Fruit fly (Drosophila melanogaster) whole organism, embryonic: ENCODE measurements around the gene CG32354.

Experiments
- Blimp-1 ChIP-seq: fragments of 200-800 bp; sonication (Bioruptor generic); optimal IDR thresholded peaks from 3 replicates; lab custom pipeline; 2018; ENCODE audit warnings: missing biosample characterization, missing genetic modification characterization, mild to moderate bottlenecking, moderate library complexity, missing genetic modification reagents
- CG10565 ChIP-seq: fragments of 200-800 bp; sonication (Bioruptor generic); optimal IDR thresholded peaks from 3 replicates; lab custom pipeline; 2016; ENCODE audit warnings: missing biosample characterization, mild to moderate bottlenecking, missing genetic modification characterization
- CG10654 ChIP-seq: fragments of 200-800 bp; sonication (Bioruptor generic); optimal IDR thresholded peaks from 2 replicates; lab custom pipeline; 2016; ENCODE audit warnings: missing biosample characterization, missing genetic modification characterization
- CG11723 ChIP-seq: fragments of 200-800 bp; sonication (Bioruptor generic); optimal IDR thresholded peaks from 2 replicates; lab custom pipeline; 2017; ENCODE audit warnings: missing biosample characterization, mild to moderate bottlenecking, missing genetic modification characterization
- CG13424 ChIP-seq: fragments of 200-800 bp; sonication (Bioruptor generic); optimal IDR thresholded peaks from 2 replicates; lab custom pipeline; 2019; ENCODE audit warnings: missing biosample characterization, mild to moderate bottlenecking, missing genetic modification characterization, moderate library complexity
- CG14667 ChIP-seq: fragments of 200-800 bp; sonication (Bioruptor generic); IDR thresholded peaks from 2 replicates; pipeline ENCODE4 v1.3.6; 2022; ENCODE audit warnings: missing biosample characterization, missing genetic modification characterization
- CG14860 ChIP-seq: fragments of 200-800 bp; sonication (Bioruptor generic); IDR thresholded peaks from 3 replicates; pipeline ENCODE4 v1.3.6; 2022; ENCODE audit warnings: missing biosample characterization, missing genetic modification characterization; ENCODE audit not compliant: partially characterized antibody
- CG1529 ChIP-seq: fragments of 200-800 bp; sonication (Bioruptor generic); optimal IDR thresholded peaks from 3 replicates; lab custom pipeline; 2018; ENCODE audit warnings: missing biosample characterization, missing genetic modification characterization
- CG15514 ChIP-seq: fragments of 200-800 bp; sonication (Bioruptor generic); optimal IDR thresholded peaks from 3 replicates; lab custom pipeline; 2017; ENCODE audit warnings: missing biosample characterization, missing genetic modification characterization, mild to moderate bottlenecking, moderate library complexity, missing genetic modification reagents
- CG17186 ChIP-seq: fragments of 200-800 bp; sonication (Bioruptor generic); optimal IDR thresholded peaks from 3 replicates; lab custom pipeline; 2017; ENCODE audit warnings: missing biosample characterization, missing genetic modification reagents, missing genetic modification characterization
- CG2199 ChIP-seq: fragments of 200-800 bp; sonication (Bioruptor generic); IDR thresholded peaks from 3 replicates; pipeline ENCODE4 v1.3.6; 2022; ENCODE audit warnings: missing biosample characterization, missing genetic modification characterization
- CG2678 ChIP-seq: fragments of 200-800 bp; sonication (Bioruptor generic); optimal IDR thresholded peaks from 3 replicates; lab custom pipeline; 2019; ENCODE audit warnings: missing biosample characterization, mild to moderate bottlenecking, missing genetic modification characterization, moderate library complexity
- CG31388 ChIP-seq: fragments of 200-800 bp; sonication (Bioruptor generic); optimal IDR thresholded peaks from 2 replicates; lab custom pipeline; 2016; ENCODE audit warnings: missing biosample characterization, missing genetic modification characterization
- CG4282 ChIP-seq: fragments of 200-800 bp; sonication (Bioruptor generic); optimal IDR thresholded peaks from 2 replicates; lab custom pipeline; 2016; ENCODE audit warnings: missing biosample characterization, missing genetic modification characterization
- CG4360 ChIP-seq: fragments of 200-800 bp; sonication (Bioruptor generic); IDR thresholded peaks from 2 replicates; pipeline ENCODE4 v1.3.6; 2022; ENCODE audit warnings: missing biosample characterization, missing genetic modification characterization
- CG5245 ChIP-seq: fragments of 200-800 bp; sonication (Bioruptor generic); optimal IDR thresholded peaks from 3 replicates; lab custom pipeline; 2016; ENCODE audit warnings: missing biosample characterization, missing genetic modification characterization
- CG7839 ChIP-seq: fragments of 200-800 bp; sonication (Bioruptor generic); optimal IDR thresholded peaks from 3 replicates; lab custom pipeline; 2018; ENCODE audit warnings: missing biosample characterization, mild to moderate bottlenecking, missing genetic modification characterization, moderate library complexity
- CG7963 ChIP-seq: fragments of 200-800 bp; sonication (Bioruptor generic); IDR thresholded peaks from 3 replicates; pipeline ENCODE4 v1.3.6; 2022; ENCODE audit warnings: missing biosample characterization, missing genetic modification characterization; ENCODE audit not compliant: partially characterized antibody
- CG8388 ChIP-seq: fragments of 200-800 bp; sonication (Bioruptor generic); optimal IDR thresholded peaks from 2 replicates; lab custom pipeline; 2019; ENCODE audit warnings: missing biosample characterization, mild to moderate bottlenecking, missing genetic modification characterization, moderate library complexity
- CG9727 ChIP-seq: fragments of 200-800 bp; sonication (Bioruptor generic); optimal IDR thresholded peaks from 3 replicates; lab custom pipeline; 2017; ENCODE audit warnings: missing biosample characterization, mild to moderate bottlenecking, missing genetic modification characterization
- D19B ChIP-seq: fragments of 200-800 bp; sonication (Bioruptor generic); optimal IDR thresholded peaks from 2 replicates; lab custom pipeline; 2017; ENCODE audit warnings: missing biosample characterization, mild to moderate bottlenecking, missing genetic modification characterization
- Dad ChIP-seq: fragments of 200-800 bp; sonication (Bioruptor generic); optimal IDR thresholded peaks from 3 replicates; lab custom pipeline; 2016; ENCODE audit warnings: missing biosample characterization, missing genetic modification characterization
- Dll ChIP-seq: fragments of 200-800 bp; sonication (Bioruptor generic); IDR thresholded peaks from 4 replicates; pipeline ENCODE4 v1.3.6; 2022; ENCODE audit warnings: missing biosample characterization, missing genetic modification characterization; ENCODE audit not compliant: partially characterized antibody
- Fer2 ChIP-seq: fragments of 200-800 bp; sonication (Bioruptor generic); optimal IDR thresholded peaks from 2 replicates; lab custom pipeline; 2018; ENCODE audit warnings: missing biosample characterization, mild to moderate bottlenecking, missing genetic modification characterization, moderate library complexity
- HLHmδ ChIP-seq: fragments of 200-800 bp; sonication (Bioruptor generic); optimal IDR thresholded peaks from 2 replicates; lab custom pipeline; 2018; ENCODE audit warnings: missing biosample characterization, mild to moderate bottlenecking, missing genetic modification characterization, moderate library complexity
- Oaz ChIP-seq: fragments of 200-800 bp; sonication (Bioruptor generic); IDR thresholded peaks from 2 replicates; pipeline ENCODE4 v1.3.6; 2022; ENCODE audit warnings: missing biosample characterization, missing genetic modification characterization
- bowl ChIP-seq: fragments of 200-800 bp; sonication (Bioruptor generic); IDR thresholded peaks from 2 replicates; pipeline ENCODE4 v1.3.6; 2022; ENCODE audit warnings: missing biosample characterization, missing genetic modification characterization
- chm ChIP-seq: fragments of 200-800 bp; sonication (Bioruptor generic); IDR thresholded peaks from 2 replicates; pipeline ENCODE4 v1.3.6; 2022; ENCODE audit warnings: missing biosample characterization, missing genetic modification characterization
- da ChIP-seq: fragments of 200-800 bp; sonication (Bioruptor generic); optimal IDR thresholded peaks from 2 replicates; lab custom pipeline; 2016; ENCODE audit warnings: missing biosample characterization, missing genetic modification characterization
- dimm ChIP-seq: fragments of 200-800 bp; sonication (Bioruptor generic); IDR thresholded peaks from 2 replicates; pipeline ENCODE4 v1.3.6; 2022; ENCODE audit warnings: missing biosample characterization, missing genetic modification characterization
- dmrt11E ChIP-seq: fragments of 200-800 bp; sonication (Bioruptor generic); optimal IDR thresholded peaks from 3 replicates; lab custom pipeline; 2018; ENCODE audit warnings: missing biosample characterization, mild to moderate bottlenecking, missing genetic modification characterization, moderate library complexity
- dmrt99B ChIP-seq: fragments of 200-800 bp; sonication (Bioruptor generic); optimal IDR thresholded peaks from 2 replicates; lab custom pipeline; 2018; ENCODE audit warnings: missing biosample characterization, mild to moderate bottlenecking, missing genetic modification characterization, moderate library complexity
- grn ChIP-seq: fragments of 200-800 bp; sonication (Bioruptor generic); optimal IDR thresholded peaks from 3 replicates; lab custom pipeline; 2017; ENCODE audit warnings: missing biosample characterization, missing genetic modification characterization
- ham ChIP-seq: fragments of 200-800 bp; sonication (Bioruptor generic); IDR thresholded peaks from 2 replicates; pipeline ENCODE4 v1.3.6; 2022; ENCODE audit warnings: missing biosample characterization, missing genetic modification characterization
- hbn ChIP-seq: fragments of 200-800 bp; sonication (Bioruptor generic); IDR thresholded peaks from 2 replicates; pipeline ENCODE4 v1.3.6; 2022; ENCODE audit warnings: missing biosample characterization, missing genetic modification characterization; ENCODE audit not compliant: partially characterized antibody
- ind ChIP-seq: fragments of 200-800 bp; sonication (Bioruptor generic); optimal IDR thresholded peaks from 3 replicates; lab custom pipeline; 2016; ENCODE audit warnings: missing biosample characterization, missing genetic modification characterization
- inv ChIP-seq: fragments of 200-800 bp; sonication (Bioruptor generic); IDR thresholded peaks from 2 replicates; pipeline ENCODE4 v1.3.6; 2022; ENCODE audit warnings: missing biosample characterization, missing genetic modification characterization; ENCODE audit not compliant: partially characterized antibody
- jigr1 ChIP-seq: fragments of 200-800 bp; sonication (Bioruptor generic); IDR thresholded peaks from 3 replicates; pipeline ENCODE4 v1.3.6; 2022; ENCODE audit warnings: missing biosample characterization, missing genetic modification characterization
- klu ChIP-seq: fragments of 200-800 bp; sonication (Bioruptor generic); IDR thresholded peaks from 2 replicates; pipeline ENCODE4 v1.3.6; 2022; ENCODE audit warnings: missing biosample characterization, missing genetic modification characterization
- kni ChIP-seq: fragments of 200-800 bp; sonication (Bioruptor generic); optimal IDR thresholded peaks from 3 replicates; lab custom pipeline; 2017; ENCODE audit warnings: mild to moderate bottlenecking, missing biosample characterization, missing genetic modification reagents, missing genetic modification characterization
- nau ChIP-seq: fragments of 200-800 bp; sonication (Bioruptor generic); optimal IDR thresholded peaks from 3 replicates; lab custom pipeline; 2017; ENCODE audit warnings: missing biosample characterization, mild to moderate bottlenecking, missing genetic modification characterization, missing genetic modification reagents
- org-1 ChIP-seq: fragments of 200-800 bp; sonication (Bioruptor generic); optimal IDR thresholded peaks from 2 replicates; lab custom pipeline; 2017; ENCODE audit warnings: missing biosample characterization, missing genetic modification characterization
- sens ChIP-seq: fragments of 200-800 bp; sonication (Bioruptor generic); peaks from one replicate; lab custom pipeline; 2016; ENCODE audit warnings: missing biosample characterization, missing genetic modification characterization
- sima ChIP-seq: fragments of 200-800 bp; sonication (Bioruptor generic); optimal IDR thresholded peaks from 2 replicates; lab custom pipeline; 2016; ENCODE audit warnings: missing biosample characterization, missing genetic modification characterization
- tgo ChIP-seq: fragments of 200-800 bp; sonication (Bioruptor generic); IDR thresholded peaks from 3 replicates; pipeline ENCODE4 v1.3.6; 2022; ENCODE audit warnings: missing biosample characterization, missing genetic modification characterization
- tio ChIP-seq: fragments of 200-800 bp; sonication (Bioruptor generic); optimal IDR thresholded peaks from 2 replicates; lab custom pipeline; 2017; ENCODE audit warnings: missing biosample characterization, missing genetic modification characterization, inconsistent platforms
- vvl ChIP-seq: fragments of 200-800 bp; sonication (Bioruptor generic); IDR thresholded peaks from 2 replicates; pipeline ENCODE4 v1.3.6; 2022; ENCODE audit warnings: missing biosample characterization, missing genetic modification characterization
- wor ChIP-seq: fragments of 200-800 bp; sonication (Bioruptor generic); IDR thresholded peaks from 2 replicates; pipeline ENCODE4 v1.3.6; 2022; ENCODE audit warnings: missing biosample characterization, missing genetic modification characterization
- yki ChIP-seq: fragments of >200 bp; optimal IDR thresholded peaks from 3 replicates; lab custom pipeline; 2018
- z ChIP-seq: fragments of 200-800 bp; sonication (Bioruptor generic); IDR thresholded peaks from 3 replicates; pipeline ENCODE4 v1.3.6; 2022; ENCODE audit warnings: missing biosample characterization, missing genetic modification characterization

Gene CG32354

DNA sequence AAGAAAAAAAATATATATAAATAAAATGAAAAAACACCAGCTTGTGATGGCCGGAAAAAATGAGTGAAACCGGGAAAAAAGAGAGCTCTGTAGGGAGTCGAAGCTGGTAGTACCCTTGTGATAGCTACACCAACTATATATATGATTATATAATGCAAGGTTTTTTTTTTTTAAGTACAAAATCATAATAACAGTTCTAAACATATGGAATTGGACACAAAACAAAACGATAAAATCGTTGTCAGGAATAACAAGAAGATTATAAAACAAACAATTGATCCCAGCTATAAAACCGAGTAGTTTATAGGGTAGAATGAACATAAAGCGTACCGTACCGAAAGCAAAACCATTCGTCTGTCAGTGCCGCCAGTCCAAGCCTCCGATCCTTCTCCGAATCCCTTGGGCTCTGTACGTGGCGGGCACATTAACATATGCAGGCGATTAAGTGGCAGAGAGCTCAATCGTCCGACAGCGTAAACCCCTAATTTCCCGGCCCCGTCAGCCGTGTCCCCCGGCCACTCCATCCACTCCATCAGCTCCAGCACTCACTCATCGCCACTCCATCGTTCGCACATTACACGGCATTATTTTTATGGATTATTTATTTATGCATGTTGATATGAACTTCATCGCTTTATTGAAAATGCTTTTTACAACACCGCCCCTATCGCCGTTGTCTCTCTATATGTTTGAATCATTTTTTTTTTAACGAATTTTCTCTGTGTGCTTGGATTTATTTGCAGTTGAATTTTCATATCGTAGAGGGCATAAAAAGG is 39.4 kb upstream of the CG32354 start (continued):
- TF ChIP-seq sima (GFP tag; lab: Kevin White, UChicago) (no peak), dmrt99B (no peak), CG1529 (GFP tag; lab: Kevin White, UChicago) (no peak), jigr1 (GFP tag; lab: Robert Waterston, UW) (no peak), Blimp-1 (GFP tag; lab: Kevin White, UChicago) (no peak), CG10565 (no peak), CG8388 (no peak), bowl (no peak), sens (peak; percentile 77), CG5245 (GFP tag; lab: Kevin White, UChicago) (no peak), wor (GFP tag; lab: Robert Waterston, UW) (no peak), CG2678 (tag; lab: Kevin White, UChicago) (no peak), CG7839 (tag; lab: Kevin White, UChicago) (no peak), CG4282 (GFP tag; lab: Kevin White, UChicago) (no peak), CG2199 (0 out of 3 replicates have a peak, but pooled peaks have one; percentile 61), Oaz (no peak), CG13424 (tag; lab: Kevin White, UChicago) (no peak), CG7963 (GFP tag; lab: Robert Waterston, UW) (no peak), hbn (no peak), chm (GFP tag; lab: Robert Waterston, UW) (peak; percentile 56; the same call in 1 of the 2 replicates), D19B (GFP tag; lab: Kevin White, UChicago) (peak; percentile 70), CG9727 (GFP tag; lab: Kevin White, UChicago) (no peak), ind (no peak), dmrt11E (peak; percentile 22), CG11723 (GFP tag; lab: Kevin White, UChicago) (no peak), ham (GFP tag; lab: Robert Waterston, UW) (no peak), Dad (no peak), CG10654 (GFP tag; lab: Kevin White, UChicago) (no peak), tio (GFP tag; lab: Kevin White, UChicago) (no peak), CG4360 (no peak), klu (no peak), grn (GFP tag; lab: Kevin White, UChicago) (no peak), org-1 (GFP tag; lab: Kevin White, UChicago) (no peak), dimm (GFP tag; lab: Robert Waterston, UW) (no peak), tgo (GFP tag; lab: Robert Waterston, UW) (no peak), yki (lab: Kevin White, UChicago) (no peak), HLHmδ (GFP tag; lab: Kevin White, UChicago) (no peak), kni (GFP tag; lab: Kevin White, UChicago) (peak; percentile 89), CG14667 (GFP tag; lab: Robert Waterston, UW) (no peak), CG15514 (GFP tag; lab: Kevin White, UChicago) (no peak), z (GFP tag; lab: Robert Waterston, UW) (peak; percentile 71), Fer2 (no peak), Dll (0 out of 4 replicates have a peak, but pooled peaks have one; percentile 12), CG31388 (GFP tag; lab: Kevin White, UChicago) (no peak), da (GFP tag; lab: Kevin White, UChicago) (no peak), inv (GFP tag; lab: Robert Waterston, UW) (no peak), CG14860 (no peak), nau (GFP tag; lab: Kevin White, UChicago) (no peak), vvl (GFP tag; lab: Robert Waterston, UW) (peak; percentile 59; the same call in 1 of the 2 replicates), CG17186 (no peak)
